Worm (Caenorhabditis elegans) whole organism, L4 larva: ENCODE results near the gene gdh-1.

Experiments
- F26F4.8 ChIP-seq: fragments of 200-800 bp; sonication (Bioruptor generic); conservative IDR thresholded peaks from 2 replicates; pipeline ENCODE4 v1.3.6; 2022; ENCODE audit warnings: missing genetic modification characterization, missing compliant biosample characterization
- aly-2 ChIP-seq: sonication (generic microtip); optimal IDR thresholded peaks from 2 replicates; lab custom pipeline; 2018; ENCODE audit warnings: missing biosample characterization, missing genetic modification characterization
- ama-1 ChIP-seq: fragments of 150-350 bp; optimal IDR thresholded peaks from 2 replicates; lab custom pipeline; 2014; ENCODE audit warnings: inconsistent platforms, mixed read lengths
- ceh-82 ChIP-seq: sonication (generic microtip); optimal IDR thresholded peaks from 2 replicates; lab custom pipeline; 2017; ENCODE audit warnings: missing biosample characterization, missing genetic modification characterization
- lin-39 ChIP-seq: fragments of 150-350 bp; optimal IDR thresholded peaks from 2 replicates; lab custom pipeline; 2014; ENCODE audit warnings: missing biosample characterization, missing genetic modification reagents, missing genetic modification characterization
- mdl-1 ChIP-seq, 2 experiments: fragments of 150-350 bp in 1 of 2; sonication (generic microtip) in 1 of 2; optimal IDR thresholded peaks; 2 replicates each; lab custom pipeline; 2014 to 2017; ENCODE audit warnings: missing biosample characterization in 2 of 2, missing genetic modification characterization in 2 of 2
- mep-1 ChIP-seq: fragments of 150-350 bp; sonication (generic microtip); optimal IDR thresholded peaks from 3 replicates; lab custom pipeline; 2014; ENCODE audit warnings: missing biosample characterization, missing genetic modification characterization
- nhr-237 ChIP-seq: sonication (generic microtip); optimal IDR thresholded peaks from 2 replicates; lab custom pipeline; 2017; ENCODE audit warnings: missing biosample characterization, missing genetic modification characterization
- tra-1 ChIP-seq: fragments of 200-800 bp; sonication (Bioruptor generic); IDR thresholded peaks from 2 replicates; pipeline ENCODE4 v1.3.6; 2022; ENCODE audit warnings: missing genetic modification reagents, missing genetic modification characterization, missing compliant biosample characterization
- zfp-2 ChIP-seq: sonication (generic microtip); optimal IDR thresholded peaks from 2 replicates; lab custom pipeline; 2016; ENCODE audit warnings: mild to moderate bottlenecking, missing genetic modification characterization, missing compliant biosample characterization

ce11 chrIV:11950270-11950669 is 2.8 kb upstream of the gdh-1 start, which contains the start of gene tbx-36:
- TF ChIP-seq ceh-82 (tag; lab: Kevin White, UChicago) (no peak), nhr-237 (tag; lab: Kevin White, UChicago) (no peak), lin-39 (tag; lab: Kevin White, UChicago) (no peak), mep-1 (tag; lab: Kevin White, UChicago) (no peak), tra-1 (GFP tag; lab: Robert Waterston, UW) (no peak), mdl-1 (tag; optimal IDR thresholded peaks at IDR 0.05; lab: Kevin White, UChicago) (no peak), F26F4.8 (GFP tag; lab: Robert Waterston, UW) (no peak), zfp-2 (tag; lab: Kevin White, UChicago) (no peak), aly-2 (no peak), ama-1 (lab: Kevin White, UChicago) (no peak)
